Fruit fly (Drosophila melanogaster) whole organism, pupa: ENCODE results near the gene CG13837.

Experiments used
- CG10348 ChIP-seq: fragments of 200-800 bp; sonication (Bioruptor generic); IDR thresholded peaks from 2 replicates; pipeline ENCODE4 v1.3.6; 2022; ENCODE audit warnings: missing biosample characterization, missing genetic modification characterization
- CG12605 ChIP-seq: fragments of 200-800 bp; sonication (Bioruptor generic); IDR thresholded peaks from 2 replicates; pipeline ENCODE4 v1.3.6; 2022; ENCODE audit warnings: missing biosample characterization, missing genetic modification characterization
- CG13204 ChIP-seq: fragments of 200-800 bp; sonication (Bioruptor generic); optimal IDR thresholded peaks from 2 replicates; lab custom pipeline; 2018; ENCODE audit warnings: missing biosample characterization, mild to moderate bottlenecking, missing genetic modification characterization, moderate library complexity
- CG14655 ChIP-seq: fragments of 200-800 bp; sonication (Bioruptor generic); optimal IDR thresholded peaks from 3 replicates; lab custom pipeline; 2017; ENCODE audit warnings: mild to moderate bottlenecking, missing biosample characterization, missing genetic modification reagents, missing genetic modification characterization
- CG15710 ChIP-seq: fragments of 200-800 bp; sonication (Bioruptor generic); optimal IDR thresholded peaks from 2 replicates; lab custom pipeline; 2018; ENCODE audit warnings: missing biosample characterization, mild to moderate bottlenecking, missing genetic modification characterization, moderate library complexity
- CG17806 ChIP-seq: fragments of 200-800 bp; sonication (Bioruptor generic); optimal IDR thresholded peaks from 2 replicates; lab custom pipeline; 2018; ENCODE audit warnings: missing biosample characterization, mild to moderate bottlenecking, missing genetic modification characterization, moderate library complexity
- CG32121 ChIP-seq: fragments of 200-800 bp; sonication (Bioruptor generic); IDR thresholded peaks from 2 replicates; pipeline ENCODE4 v1.3.6; 2022; ENCODE audit warnings: missing biosample characterization, missing genetic modification characterization
- CG34367 ChIP-seq: fragments of 200-800 bp; sonication (Bioruptor generic); optimal IDR thresholded peaks from 2 replicates; lab custom pipeline; 2018; ENCODE audit warnings: missing biosample characterization, mild to moderate bottlenecking, missing genetic modification characterization
- CG4496 ChIP-seq: fragments of 200-800 bp; sonication (Bioruptor generic); IDR thresholded peaks from 3 replicates; pipeline ENCODE4 v1.3.6; 2022; ENCODE audit warnings: missing biosample characterization, missing genetic modification characterization
- CG8159 ChIP-seq: fragments of 200-800 bp; sonication (Bioruptor generic); optimal IDR thresholded peaks from 3 replicates; lab custom pipeline; 2018; ENCODE audit warnings: missing biosample characterization, mild to moderate bottlenecking, missing genetic modification characterization, moderate library complexity
- CG8301 ChIP-seq: fragments of 200-800 bp; sonication (Bioruptor generic); optimal IDR thresholded peaks from 2 replicates; lab custom pipeline; 2018; ENCODE audit warnings: missing biosample characterization, mild to moderate bottlenecking, missing genetic modification characterization
- CG9948 ChIP-seq: fragments of 200-800 bp; sonication (Bioruptor generic); optimal IDR thresholded peaks from 2 replicates; lab custom pipeline; 2018; ENCODE audit warnings: missing biosample characterization, mild to moderate bottlenecking, missing genetic modification characterization, moderate library complexity
- D1 ChIP-seq: fragments of 200-800 bp; sonication (Bioruptor generic); optimal IDR thresholded peaks from 2 replicates; lab custom pipeline; 2018; ENCODE audit warnings: missing biosample characterization, mild to moderate bottlenecking, missing genetic modification characterization, moderate library complexity
- EcR ChIP-seq: fragments of 200-800 bp; sonication (Bioruptor generic); optimal IDR thresholded peaks from 3 replicates; lab custom pipeline; 2019; ENCODE audit warnings: missing biosample characterization, missing genetic modification characterization, mild to moderate bottlenecking, moderate library complexity, missing genetic modification reagents
- Ets98B ChIP-seq: fragments of 200-800 bp; sonication (Bioruptor generic); IDR thresholded peaks from 2 replicates; pipeline ENCODE4 v1.3.6; 2022; ENCODE audit warnings: missing biosample characterization, missing genetic modification characterization
- Pif1A ChIP-seq: fragments of 200-800 bp; sonication (Bioruptor generic); optimal IDR thresholded peaks from 3 replicates; lab custom pipeline; 2016; ENCODE audit warnings: missing biosample characterization, missing genetic modification characterization
- Pif1B ChIP-seq: fragments of 200-800 bp; sonication (Bioruptor generic); optimal IDR thresholded peaks from 3 replicates; lab custom pipeline; 2016; ENCODE audit warnings: missing biosample characterization, missing genetic modification characterization
- Snoo ChIP-seq: fragments of 200-800 bp; sonication (Bioruptor generic); optimal IDR thresholded peaks from 3 replicates; lab custom pipeline; 2017; ENCODE audit warnings: missing biosample characterization, mild to moderate bottlenecking, missing genetic modification characterization, inconsistent platforms
- fd96Ca ChIP-seq: fragments of 200-800 bp; sonication (Bioruptor generic); IDR thresholded peaks from 3 replicates; pipeline ENCODE4 v1.3.6; 2022; ENCODE audit warnings: missing biosample characterization, missing genetic modification characterization
- gl ChIP-seq: fragments of 200-800 bp; sonication (Bioruptor generic); optimal IDR thresholded peaks from 2 replicates; lab custom pipeline; 2018; ENCODE audit warnings: missing biosample characterization, mild to moderate bottlenecking, missing genetic modification characterization
- rn ChIP-seq: fragments of 200-800 bp; sonication (Bioruptor generic); IDR thresholded peaks from 2 replicates; pipeline ENCODE4 v1.3.6; 2022; ENCODE audit warnings: missing biosample characterization, missing genetic modification characterization

CG13837 gene

DNA sequence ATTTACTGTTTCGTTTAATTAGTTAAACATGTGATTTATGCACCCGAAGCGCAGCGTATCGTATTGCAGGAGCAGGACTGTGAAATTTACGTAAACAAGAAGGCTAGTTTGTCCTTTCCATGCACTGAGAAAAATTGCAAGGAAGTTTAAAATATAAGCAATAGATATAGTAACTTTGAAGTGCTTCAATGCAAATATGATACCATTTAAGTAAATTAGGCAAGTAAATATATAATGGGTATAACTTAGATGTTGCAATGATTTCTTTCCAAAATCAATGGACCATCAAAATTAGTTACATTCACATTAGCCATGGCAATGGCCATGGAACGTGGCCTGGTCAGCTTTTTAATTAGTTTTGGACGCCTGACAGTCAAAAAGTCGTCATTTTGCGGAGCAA, 12.9 kb upstream of the CG13837 start:
- TF ChIP-seq Pif1B (no peak), CG10348 (GFP tag; lab: Robert Waterston, UW) (no peak), CG15710 (tag; lab: Kevin White, UChicago) (no peak), fd96Ca (GFP tag; lab: Robert Waterston, UW) (no peak), CG14655 (GFP tag; lab: Kevin White, UChicago) (no peak), CG8159 (tag; lab: Kevin White, UChicago) (no peak), CG8301 (tag; lab: Kevin White, UChicago) (no peak), D1 (tag; lab: Kevin White, UChicago) (no peak), Snoo (tag; lab: Kevin White, UChicago) (no peak), CG17806 (no peak), CG34367 (tag; lab: Kevin White, UChicago) (no peak), CG32121 (GFP tag; lab: Robert Waterston, UW) (no peak), CG12605 (no peak), Pif1A (GFP tag; lab: Kevin White, UChicago) (no peak), rn (no peak), EcR (GFP tag; lab: Kevin White, UChicago) (no peak), CG9948 (tag; lab: Kevin White, UChicago) (no peak), Ets98B (no peak)
- TF ChIP-seq, all 21 proteins: peak for 0

DNA sequence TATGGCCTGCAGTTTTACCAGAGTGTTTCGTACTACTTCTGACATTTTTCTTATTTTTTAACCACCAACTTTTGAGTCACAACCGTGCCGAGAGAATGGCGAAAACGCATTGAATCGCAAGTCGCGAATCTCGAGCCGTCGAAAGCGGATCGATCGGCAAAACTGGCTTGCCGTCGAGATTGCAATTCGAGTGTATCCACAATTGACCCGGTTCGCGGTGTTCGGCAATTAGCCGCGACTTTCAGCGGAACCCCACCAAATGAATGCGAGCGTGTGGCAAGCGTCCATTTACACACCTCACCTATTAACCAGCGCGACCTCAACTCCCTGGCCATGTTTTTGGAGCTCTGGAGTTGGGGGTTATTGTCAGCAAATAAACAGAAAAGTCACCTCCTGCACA, 8.3 kb upstream of the CG13837 start, which contains the start of gene CG13833:
Gene CG13833, minus strand, starts transcription at position 101 of the 400 bp plus-strand sequence.
- TF ChIP-seq fd96Ca (GFP tag; lab: Robert Waterston, UW) (0 out of 3 replicates have a peak, but pooled peaks have one; percentile 44), gl (tag; lab: Kevin White, UChicago) (no peak), CG4496 (GFP tag; lab: Robert Waterston, UW) (0 out of 3 replicates have a peak, but pooled peaks have one; percentile 34)

DNA sequence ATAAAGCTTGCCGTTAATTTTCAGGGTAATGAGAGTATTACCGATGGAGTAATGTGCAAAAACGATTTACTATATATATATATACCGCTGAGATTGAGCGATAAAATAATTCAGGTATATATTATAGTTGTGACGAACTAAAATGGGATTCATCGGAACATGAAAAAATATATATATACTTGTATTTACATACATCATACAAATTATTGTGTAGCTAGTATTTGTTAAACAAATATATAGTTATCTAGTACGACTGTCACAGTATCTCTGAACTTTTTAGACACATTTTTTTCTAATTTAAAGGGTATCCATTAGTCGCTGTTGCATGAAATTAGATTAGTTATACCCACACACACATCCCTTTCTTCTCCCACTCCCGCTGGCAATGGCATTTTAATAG, 7.5 kb upstream of the CG13837 start:
- no peak for TF ChIP-seq D1 (tag; lab: Kevin White, UChicago)
- no peak for TF ChIP-seq CG8159 (tag; lab: Kevin White, UChicago)
- TF ChIP-seq CG15710 (tag; lab: Kevin White, UChicago), result no peak

DNA sequence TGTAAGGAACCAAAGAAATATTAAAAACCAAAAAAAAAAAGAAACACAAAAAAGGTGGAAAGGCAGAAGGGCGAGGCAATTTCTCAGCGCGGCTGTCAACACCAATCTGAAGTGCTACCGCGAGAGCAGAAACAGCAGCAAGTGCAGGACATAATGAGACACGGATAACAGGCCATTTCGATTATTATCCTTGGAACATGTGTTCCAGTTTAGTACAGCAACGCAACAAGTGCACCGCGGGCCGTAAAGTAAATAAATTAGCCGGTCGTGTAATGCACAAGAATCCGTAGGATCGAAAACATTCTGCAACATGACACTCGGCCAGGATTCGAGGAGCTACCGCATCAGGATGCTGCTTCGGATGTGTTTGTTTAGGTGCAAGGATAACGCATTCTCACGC, 5.7 kb upstream of the CG13837 start:
- no peak for TF ChIP-seq gl (tag; lab: Kevin White, UChicago)
- TF ChIP-seq CG9948 (tag; lab: Kevin White, UChicago), result no peak
- TF ChIP-seq CG13204 (GFP tag; lab: Kevin White, UChicago), result no peak
- TF ChIP-seq CG17806, result no peak
- no peak for TF ChIP-seq CG4496 (GFP tag; lab: Robert Waterston, UW)
- TF ChIP-seq CG8301 (tag; lab: Kevin White, UChicago), result no peak
- no peak for TF ChIP-seq EcR (GFP tag; lab: Kevin White, UChicago)
- no peak for TF ChIP-seq Snoo (tag; lab: Kevin White, UChicago)
- TF ChIP-seq CG15710 (tag; lab: Kevin White, UChicago), result no peak
- no peak for TF ChIP-seq Ets98B
- TF ChIP-seq Pif1B, result no peak
- TF ChIP-seq D1 (tag; lab: Kevin White, UChicago), result no peak
- TF ChIP-seq CG32121 (GFP tag; lab: Robert Waterston, UW), result no peak
- no peak for TF ChIP-seq CG34367 (tag; lab: Kevin White, UChicago)
- TF ChIP-seq CG8159 (tag; lab: Kevin White, UChicago), result no peak
- TF ChIP-seq rn, result no peak
- no peak for TF ChIP-seq CG10348 (GFP tag; lab: Robert Waterston, UW)
- TF ChIP-seq fd96Ca (GFP tag; lab: Robert Waterston, UW), result no peak

DNA sequence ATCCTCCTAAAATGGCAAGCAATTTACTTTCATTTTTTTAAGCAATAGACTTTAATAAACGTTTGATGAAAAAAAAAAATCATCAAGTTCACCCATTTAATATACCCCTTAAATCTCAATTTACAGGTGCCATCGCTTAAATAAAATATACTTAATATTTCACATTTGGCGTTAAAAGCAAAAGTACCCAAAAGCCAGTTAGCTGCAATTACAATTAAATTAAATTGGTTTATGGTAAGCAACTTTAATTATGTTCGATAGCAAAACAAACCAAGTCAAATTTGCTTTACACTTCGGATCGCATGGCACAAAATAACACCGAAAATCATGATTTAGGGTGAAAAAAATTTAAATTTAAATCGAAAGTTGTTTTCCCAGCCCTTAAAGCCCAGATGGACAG, 1.8 kb upstream of the CG13837 start, which contains the start of gene CG13838:
Gene CG13838, plus strand, starts transcription at position 301 of the 400 bp plus-strand sequence.
- TF ChIP-seq CG4496 (GFP tag; lab: Robert Waterston, UW), result no peak
- TF ChIP-seq CG9948 (tag; lab: Kevin White, UChicago), result no peak
- TF ChIP-seq fd96Ca (GFP tag; lab: Robert Waterston, UW), result no peak
- TF ChIP-seq CG17806, result no peak
- no peak for TF ChIP-seq rn
- no peak for TF ChIP-seq CG34367 (tag; lab: Kevin White, UChicago)
- no peak for TF ChIP-seq Pif1B
- no peak for TF ChIP-seq CG8301 (tag; lab: Kevin White, UChicago)
- TF ChIP-seq CG15710 (tag; lab: Kevin White, UChicago), result no peak
- TF ChIP-seq Pif1A (GFP tag; lab: Kevin White, UChicago), result no peak
- no peak for TF ChIP-seq Ets98B
- no peak for TF ChIP-seq gl (tag; lab: Kevin White, UChicago)
- TF ChIP-seq CG32121 (GFP tag; lab: Robert Waterston, UW), result no peak
- TF ChIP-seq Snoo (tag; lab: Kevin White, UChicago), result no peak
- no peak for TF ChIP-seq CG8159 (tag; lab: Kevin White, UChicago)
- no peak for TF ChIP-seq CG13204 (GFP tag; lab: Kevin White, UChicago)
- no peak for TF ChIP-seq D1 (tag; lab: Kevin White, UChicago)
- TF ChIP-seq CG10348 (GFP tag; lab: Robert Waterston, UW), result no peak

DNA sequence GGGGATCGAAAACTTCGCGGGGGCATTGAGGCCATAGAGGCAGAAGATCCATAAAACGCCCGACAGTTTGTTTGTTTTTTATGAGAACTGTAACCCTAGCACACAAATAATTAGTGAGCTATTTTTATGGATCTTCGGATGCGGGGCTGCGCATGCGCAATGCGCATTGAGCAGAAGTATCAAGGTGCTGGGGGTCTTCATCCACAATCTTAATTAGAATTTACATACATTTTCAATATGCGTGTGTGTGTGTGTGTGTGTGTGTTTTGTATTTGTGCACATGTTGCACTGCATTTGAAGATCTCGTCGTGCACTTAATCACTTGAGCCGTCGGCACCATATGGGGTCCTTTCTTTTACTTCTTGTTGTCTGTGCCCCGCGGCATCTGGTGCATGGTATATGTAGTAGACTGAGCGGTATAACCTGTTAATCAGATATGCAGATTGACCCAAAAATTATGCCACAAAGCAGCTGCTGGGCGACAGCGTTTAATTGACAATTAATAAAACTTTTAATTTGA, 984 bp upstream of the CG13837 start:
- TF ChIP-seq CG13204 (GFP tag; lab: Kevin White, UChicago) (no peak), rn (no peak), gl (tag; lab: Kevin White, UChicago) (no peak), fd96Ca (GFP tag; lab: Robert Waterston, UW) (no peak), CG8301 (tag; lab: Kevin White, UChicago) (no peak), Snoo (tag; lab: Kevin White, UChicago) (no peak), EcR (GFP tag; lab: Kevin White, UChicago) (no peak), Pif1A (GFP tag; lab: Kevin White, UChicago) (no peak), CG8159 (tag; lab: Kevin White, UChicago) (no peak), CG17806 (no peak), Pif1B (no peak), CG4496 (GFP tag; lab: Robert Waterston, UW) (no peak), CG15710 (tag; lab: Kevin White, UChicago) (no peak), CG14655 (GFP tag; lab: Kevin White, UChicago) (no peak), CG10348 (GFP tag; lab: Robert Waterston, UW) (no peak), CG12605 (no peak), CG9948 (tag; lab: Kevin White, UChicago) (no peak), CG34367 (tag; lab: Kevin White, UChicago) (no peak), Ets98B (no peak), CG32121 (GFP tag; lab: Robert Waterston, UW) (no peak)
